Worm (Caenorhabditis elegans) whole organism, young adult: ENCODE results near the gene hrg-10.
A peak's percentile ranks its signal among the peaks of the same experiment; 100 is the strongest.

Experiments
- B0336.3 ChIP-seq: fragments of 200-800 bp; sonication (Bioruptor generic); IDR thresholded peaks from 2 replicates; pipeline ENCODE4 v1.3.6; 2022; ENCODE audit warnings: missing genetic modification characterization, missing compliant biosample characterization
- C17E4.6 ChIP-seq: fragments of 200-800 bp; sonication (Bioruptor generic); IDR thresholded peaks from 2 replicates; pipeline ENCODE4 v1.3.6; 2022; ENCODE audit warnings: missing genetic modification reagents, missing genetic modification characterization, missing compliant biosample characterization
- D2030.7 ChIP-seq: fragments of 200-800 bp; sonication (Bioruptor generic); IDR thresholded peaks from 2 replicates; pipeline ENCODE4 v1.3.6; 2022; ENCODE audit warnings: missing genetic modification reagents, missing genetic modification characterization, missing compliant biosample characterization
- F23B12.7 ChIP-seq: sonication (generic microtip); optimal IDR thresholded peaks from 2 replicates; lab custom pipeline; 2017; ENCODE audit warnings: missing genetic modification characterization, mild to moderate bottlenecking, missing compliant biosample characterization, antibody characterized with exemption, moderate library complexity; ENCODE audit not compliant: insufficient read depth
- F37B4.10 ChIP-seq: fragments of 200-800 bp; sonication (Bioruptor generic); IDR thresholded peaks from 2 replicates; pipeline ENCODE4 v1.3.6; 2022; ENCODE audit warnings: missing genetic modification characterization, missing compliant biosample characterization
- F55B11.4 ChIP-seq: sonication (generic microtip); optimal IDR thresholded peaks from 2 replicates; lab custom pipeline; 2016; ENCODE audit warnings: missing compliant biosample characterization, missing genetic modification characterization, borderline replicate concordance; ENCODE audit not compliant: insufficient read depth
- F57C9.4 ChIP-seq: sonication (generic microtip); optimal IDR thresholded peaks from 2 replicates; lab custom pipeline; 2017; ENCODE audit warnings: mild to moderate bottlenecking, missing genetic modification characterization, missing compliant biosample characterization
- K12H6.12 ChIP-seq: fragments of 200-800 bp; sonication (Bioruptor generic); optimal IDR thresholded peaks from 2 replicates; lab custom pipeline; 2018; ENCODE audit warnings: mild to moderate bottlenecking, missing genetic modification characterization, missing compliant biosample characterization
- Y53G8AR.9 ChIP-seq: fragments of 200-800 bp; sonication (Bioruptor generic); conservative IDR thresholded peaks from 2 replicates; pipeline ENCODE4 v1.3.6; 2022; ENCODE audit warnings: missing genetic modification reagents, missing genetic modification characterization, missing compliant biosample characterization
- Y95B8A.8 ChIP-seq: fragments of 200-800 bp; sonication (Bioruptor generic); IDR thresholded peaks from 2 replicates; pipeline ENCODE4 v1.3.6; 2022; ENCODE audit warnings: missing genetic modification reagents, missing genetic modification characterization, missing compliant biosample characterization
- attf-5 ChIP-seq: fragments of 200-800 bp; sonication (Bioruptor generic); optimal IDR thresholded peaks from 2 replicates; lab custom pipeline; 2018; ENCODE audit warnings: mild to moderate bottlenecking, missing genetic modification characterization, missing compliant biosample characterization
- bed-2 ChIP-seq: fragments of 200-800 bp; sonication (Bioruptor generic); IDR thresholded peaks from 2 replicates; pipeline ENCODE4 v1.3.6; 2022; ENCODE audit warnings: missing genetic modification reagents, missing genetic modification characterization, missing compliant biosample characterization
- cebp-1 ChIP-seq, 2 experiments: fragments of 200-800 bp in 1 of 2; sonication (Bioruptor generic) in 1 of 2; sonication (generic microtip) in 1 of 2; IDR thresholded peaks in 1 of 2; optimal IDR thresholded peaks in 1 of 2; 2 replicates each; pipeline versions ENCODE4 v1.3.6 to Lab custom; 2017 to 2022; ENCODE audit warnings: missing compliant biosample characterization in 2 of 2, missing genetic modification characterization in 2 of 2, mild to moderate bottlenecking in 1 of 2, missing genetic modification reagents in 1 of 2, moderate library complexity in 1 of 2
- ceh-40 ChIP-seq: fragments of 200-800 bp; sonication (Bioruptor generic); IDR thresholded peaks from 2 replicates; pipeline ENCODE4 v1.3.6; 2022; ENCODE audit warnings: missing genetic modification characterization, missing compliant biosample characterization
- ceh-91 ChIP-seq: fragments of 200-800 bp; sonication (Bioruptor generic); IDR thresholded peaks from 2 replicates; pipeline ENCODE4 v1.3.6; 2022; ENCODE audit warnings: missing genetic modification reagents, missing genetic modification characterization, missing compliant biosample characterization
- dox-1 ChIP-seq: fragments of 200-800 bp; sonication (Bioruptor generic); IDR thresholded peaks from 2 replicates; pipeline ENCODE4 v1.3.6; 2022; ENCODE audit warnings: missing genetic modification reagents, missing genetic modification characterization, missing compliant biosample characterization
- dpl-1 ChIP-seq: fragments of 150-350 bp; optimal IDR thresholded peaks from 2 replicates; lab custom pipeline; 2014; ENCODE audit warnings: missing biosample characterization, missing genetic modification reagents, missing genetic modification characterization
- egrh-3 ChIP-seq: fragments of 200-800 bp; sonication (Bioruptor generic); IDR thresholded peaks from 2 replicates; pipeline ENCODE4 v1.3.6; 2022; ENCODE audit warnings: missing genetic modification reagents, missing genetic modification characterization, missing compliant biosample characterization
- fkh-3 ChIP-seq: sonication (generic microtip); optimal IDR thresholded peaks from 2 replicates; lab custom pipeline; 2016; ENCODE audit warnings: mild to moderate bottlenecking, missing genetic modification characterization, missing compliant biosample characterization
- hsf-1 ChIP-seq: fragments of 200-800 bp; sonication (Bioruptor generic); IDR thresholded peaks from 2 replicates; pipeline ENCODE4 v1.3.6; 2022; ENCODE audit warnings: missing genetic modification reagents, missing genetic modification characterization, missing compliant biosample characterization
- lag-1 ChIP-seq: fragments of 200-800 bp; sonication (Bioruptor generic); IDR thresholded peaks from 2 replicates; pipeline ENCODE4 v1.3.6; 2022; ENCODE audit warnings: missing genetic modification reagents, missing genetic modification characterization, missing compliant biosample characterization
- lin-54 ChIP-seq: fragments of 200-800 bp; sonication (Bioruptor generic); optimal IDR thresholded peaks from 2 replicates; lab custom pipeline; 2018; ENCODE audit warnings: mild to moderate bottlenecking, missing genetic modification characterization, missing compliant biosample characterization
- lir-1 ChIP-seq: fragments of 200-800 bp; sonication (Bioruptor generic); conservative IDR thresholded peaks from 2 replicates; pipeline ENCODE4 v1.3.6; 2022; ENCODE audit warnings: missing genetic modification reagents, missing genetic modification characterization, missing compliant biosample characterization
- mcd-1 ChIP-seq: fragments of 200-800 bp; sonication (Bioruptor generic); IDR thresholded peaks from 2 replicates; pipeline ENCODE4 v1.3.6; 2022; ENCODE audit warnings: missing genetic modification reagents, missing genetic modification characterization, missing compliant biosample characterization
- nfya-2 ChIP-seq: fragments of 200-800 bp; sonication (Bioruptor generic); IDR thresholded peaks from 2 replicates; pipeline ENCODE4 v1.3.6; 2022; ENCODE audit warnings: missing genetic modification reagents, missing genetic modification characterization, missing compliant biosample characterization
- nhr-27 ChIP-seq: fragments of 200-800 bp; sonication (Bioruptor generic); optimal IDR thresholded peaks from 2 replicates; lab custom pipeline; 2018; ENCODE audit warnings: mild to moderate bottlenecking, missing genetic modification characterization, moderate library complexity, missing compliant biosample characterization
- nhr-80 ChIP-seq: sonication (generic microtip); optimal IDR thresholded peaks from 2 replicates; lab custom pipeline; 2016; ENCODE audit warnings: missing genetic modification characterization, missing compliant biosample characterization
- pbrm-1 ChIP-seq: fragments of 200-800 bp; sonication (Bioruptor generic); IDR thresholded peaks from 2 replicates; pipeline ENCODE4 v1.3.6; 2022; ENCODE audit warnings: missing genetic modification reagents, missing genetic modification characterization, missing compliant biosample characterization
- rec-8 ChIP-seq, 2 experiments: sonication (generic microtip); optimal IDR thresholded peaks; 2 replicates each; lab custom pipeline; 2016; ENCODE audit warnings: mild to moderate bottlenecking in 2 of 2, missing genetic modification characterization in 2 of 2, missing genetic modification reagents in 2 of 2, missing genotype in 2 of 2, missing biosample characterization in 1 of 2, missing compliant biosample characterization in 1 of 2, moderate library complexity in 1 of 2
- repo-1 ChIP-seq: sonication (generic microtip); optimal IDR thresholded peaks from 2 replicates; lab custom pipeline; 2017; ENCODE audit warnings: mild to moderate bottlenecking, missing genetic modification characterization, missing compliant biosample characterization
- rpc-1 ChIP-seq, 2 experiments: fragments of 150-350 bp in 1 of 2; sonication (generic microtip) in 1 of 2; optimal IDR thresholded peaks; 2 replicates each; lab custom pipeline; 2014 to 2018; ENCODE audit warnings: missing biosample characterization in 1 of 2, missing genetic modification characterization in 1 of 2, missing genetic modification reagents in 1 of 2, missing genotype in 1 of 2
- sdz-38 ChIP-seq: sonication (generic microtip); optimal IDR thresholded peaks from 2 replicates; lab custom pipeline; 2016; ENCODE audit warnings: missing genotype, missing genetic modification characterization, missing compliant biosample characterization
- snpc-1.3 ChIP-seq: sonication (generic microtip); optimal IDR thresholded peaks from 2 replicates; lab custom pipeline; 2017; ENCODE audit warnings: missing genetic modification characterization, mild to moderate bottlenecking, missing compliant biosample characterization, antibody characterized with exemption, moderate library complexity, missing genotype, missing genetic modification reagents; ENCODE audit not compliant: insufficient read depth
- tbp1 ChIP-seq: fragments of 200-800 bp; sonication (Bioruptor generic); optimal IDR thresholded peaks from 2 replicates; lab custom pipeline; 2018; ENCODE audit warnings: mild to moderate bottlenecking, missing genetic modification characterization, missing compliant biosample characterization
- unc-62 ChIP-seq: fragments of 150-350 bp; optimal IDR thresholded peaks from 2 replicates; lab custom pipeline; 2014; ENCODE audit warnings: missing biosample characterization, missing genetic modification reagents, missing genetic modification characterization
- zfh-2 ChIP-seq: fragments of 200-800 bp; sonication (Bioruptor generic); conservative IDR thresholded peaks from 2 replicates; pipeline ENCODE4 v1.3.6; 2022; ENCODE audit warnings: missing genetic modification reagents, missing genetic modification characterization, missing compliant biosample characterization
- ztf-18 ChIP-seq: sonication (generic microtip); optimal IDR thresholded peaks from 2 replicates; lab custom pipeline; 2016; ENCODE audit warnings: missing genotype, mild to moderate bottlenecking, missing genetic modification characterization, missing compliant biosample characterization
- ztf-25 ChIP-seq: fragments of 200-800 bp; sonication (Bioruptor generic); IDR thresholded peaks from 2 replicates; pipeline ENCODE4 v1.3.6; 2022; ENCODE audit warnings: missing genetic modification reagents, missing genetic modification characterization, missing compliant biosample characterization
- ztf-3 ChIP-seq: fragments of 200-800 bp; sonication (Bioruptor generic); optimal IDR thresholded peaks from 2 replicates; lab custom pipeline; 2018; ENCODE audit warnings: mild to moderate bottlenecking, missing genetic modification characterization, missing compliant biosample characterization

hrg-10 gene

DNA sequence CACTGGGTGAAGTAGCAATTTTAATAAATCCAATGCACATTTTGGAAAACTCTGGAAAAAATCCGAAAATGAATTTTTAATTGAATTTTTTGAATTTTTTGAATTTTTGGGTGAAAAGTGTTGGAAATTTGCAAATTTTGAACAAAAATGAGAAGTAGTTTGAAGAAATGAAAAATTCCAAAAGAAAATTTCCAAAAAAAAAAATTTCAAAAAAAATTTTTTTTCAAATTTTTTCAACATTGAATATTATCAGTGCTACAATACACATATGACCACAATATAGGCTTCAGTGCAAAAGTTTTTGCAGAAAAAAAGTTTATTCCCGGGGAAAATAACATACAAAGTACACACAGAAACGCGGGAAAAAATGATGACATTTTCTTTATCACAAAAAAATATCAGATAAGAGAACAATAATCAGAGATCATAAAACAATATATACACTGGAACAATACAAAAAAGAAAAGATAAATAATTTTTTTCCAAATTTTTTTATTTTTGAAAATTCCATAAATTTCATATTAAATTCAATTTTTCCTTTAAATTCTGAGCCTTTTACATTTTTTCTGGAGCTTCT lies at the start of gene hrg-10:
Gene hrg-10 (minus strand): TSS at position 51 of the 577 bp plus-strand sequence.
- TF ChIP-seq nhr-80 (peak; percentile 39), ceh-40 (GFP tag; lab: Robert Waterston, UW) (no peak)

DNA sequence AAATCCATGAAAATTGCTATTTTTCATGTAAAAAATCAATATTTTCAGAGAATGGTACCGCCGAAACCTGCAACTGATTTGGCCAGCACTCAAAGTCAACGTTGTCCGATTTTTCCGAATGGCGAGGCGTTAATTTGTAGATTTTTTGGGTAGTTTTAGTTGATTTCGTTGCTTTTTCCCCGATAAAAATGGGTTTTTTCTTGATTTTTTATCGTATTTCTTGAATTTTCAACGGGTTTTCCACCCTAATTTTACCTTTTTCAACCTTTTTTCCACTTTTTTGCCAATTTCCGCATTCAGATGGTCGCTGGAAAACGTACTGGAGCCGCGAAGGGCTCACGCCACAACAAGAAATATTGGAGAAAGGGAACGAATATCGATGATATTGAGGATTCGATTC lies 44.5 kb upstream of the hrg-10 start, which contains the start of gene Y39B6A.33:
Gene Y39B6A.33 (plus strand): TSS at position 301 of the 400 bp plus-strand sequence.
- TF ChIP-seq egrh-3 (GFP tag; lab: Robert Waterston, UW) (no peak), ztf-3 (GFP tag; lab: Kevin White, UChicago) (no peak), F55B11.4 (no peak), F23B12.7 (tag; lab: Kevin White, UChicago) (no peak), K12H6.12 (tag; lab: Kevin White, UChicago) (no peak), attf-5 (GFP tag; lab: Kevin White, UChicago) (no peak), lir-1 (GFP tag; lab: Robert Waterston, UW) (no peak), sdz-38 (tag; lab: Kevin White, UChicago) (no peak), F37B4.10 (GFP tag; lab: Robert Waterston, UW) (no peak), nhr-80 (no peak), F57C9.4 (no peak), nfya-2 (no peak), lag-1 (no peak)
- TF ChIP-seq, all 124 proteins: peak for 0

- TF ChIP-seq nhr-27 (tag; lab: Kevin White, UChicago) (no peak), C17E4.6 (GFP tag; lab: Robert Waterston, UW) (no peak), dpl-1 (GFP tag; lab: Kevin White, UChicago) (no peak), mcd-1 (GFP tag; lab: Robert Waterston, UW) (0 out of 2 replicates have a peak, but pooled peaks have one; percentile 22), cebp-1 (GFP tag; IDR thresholded peaks at IDR 0.05; lab: Robert Waterston, UW) (no peak), cebp-1 (tag; optimal IDR thresholded peaks at IDR 0.05; lab: Kevin White, UChicago) (peak; percentile 55), dox-1 (peak; percentile 56), lin-54 (GFP tag; lab: Kevin White, UChicago) (peak; percentile 7), K12H6.12 (tag; lab: Kevin White, UChicago) (peak; percentile 71), rpc-1 (optimal IDR thresholded peaks at IDR 0.05; lab: Kevin White, UChicago) (no peak), rpc-1 (tag; optimal IDR thresholded peaks at IDR 0.05; lab: Kevin White, UChicago) (no peak), D2030.7 (GFP tag; lab: Robert Waterston, UW) (0 out of 2 replicates have a peak, but pooled peaks have one; percentile 15), rec-8 (tag; optimal IDR thresholded peaks at IDR 0.05; lab: Kevin White, UChicago) (peak in 1 of 2 experiments; percentile 13), unc-62 (GFP tag; lab: Kevin White, UChicago) (no peak), ceh-91 (GFP tag; lab: Robert Waterston, UW) (0 out of 2 replicates have a peak, but pooled peaks have one; percentile 17), B0336.3 (GFP tag; lab: Robert Waterston, UW) (peak; percentile 58), repo-1 (tag; lab: Kevin White, UChicago) (no peak), hsf-1 (no peak), lag-1 (no peak), Y95B8A.8 (GFP tag; lab: Robert Waterston, UW) (no peak), bed-2 (GFP tag; lab: Robert Waterston, UW) (no peak), Y53G8AR.9 (GFP tag; lab: Robert Waterston, UW) (0 out of 2 replicates have a peak, but pooled peaks have one; percentile 55), zfh-2 (GFP tag; lab: Robert Waterston, UW) (0 out of 2 replicates have a peak, but pooled peaks have one; percentile 19), tbp1 (GFP tag; lab: Kevin White, UChicago) (no peak), F55B11.4 (no peak), ztf-18 (peak; percentile 57), fkh-3 (tag; lab: Kevin White, UChicago) (no peak), snpc-1.3 (tag; lab: Kevin White, UChicago) (peak; percentile 39), ztf-25 (GFP tag; lab: Robert Waterston, UW) (no peak), pbrm-1 (GFP tag; lab: Robert Waterston, UW) (0 out of 2 replicates have a peak, but pooled peaks have one; percentile 25)
Measured at ce11 chrV:19001016-19001415, 43.9 kb upstream of the hrg-10 start, which contains the start of gene Y39B6A.34. Gene Y39B6A.34, plus strand, starts transcription at chrV:19001018.
